Fruit fly (Drosophila melanogaster) Kc167 (cell line): Measurements from ENCODE around the gene Ctr1B.

Experiments
- Myc ChIP-seq: fragments of >200 bp; optimal IDR thresholded peaks from 2 replicates; lab custom pipeline; 2017; ENCODE audit warnings: missing external identifiers
- Sin3A ChIP-seq: fragments of >200 bp; optimal IDR thresholded peaks from 2 replicates; lab custom pipeline; 2018; ENCODE audit warnings: missing external identifiers
- h ChIP-seq: fragments of >200 bp; optimal IDR thresholded peaks from 3 replicates; lab custom pipeline; 2018; ENCODE audit warnings: missing external identifiers
- insv ChIP-seq: fragments of >200 bp; optimal IDR thresholded peaks from 3 replicates; lab custom pipeline; 2018; ENCODE audit warnings: missing external identifiers
- psq ChIP-seq: fragments of >200 bp; optimal IDR thresholded peaks from 2 replicates; lab custom pipeline; 2017; ENCODE audit warnings: missing external identifiers
- ttk ChIP-seq: sonication (Bioruptor generic); optimal IDR thresholded peaks from 2 replicates; lab custom pipeline; 2017; ENCODE audit warnings: missing external identifiers

dm6 chr3R:8329628-8330027 lies 12.2 kb downstream of the Ctr1B start:
- TF ChIP-seq Sin3A (lab: Kevin White, UChicago) = no peak
- no peak for TF ChIP-seq Myc (lab: Kevin White, UChicago)
- TF ChIP-seq insv (lab: Kevin White, UChicago) = no peak
- no peak for TF ChIP-seq psq (lab: Kevin White, UChicago)
- TF ChIP-seq h (lab: Kevin White, UChicago) = no peak
- no peak for TF ChIP-seq ttk (lab: Kevin White, UChicago)
